Worm (Caenorhabditis elegans) whole organism, dauer: ENCODE measurements around the gene ham-3.

Source experiments
- unc-62 ChIP-seq: sonication (generic microtip); optimal IDR thresholded peaks from 2 replicates; lab custom pipeline; 2017; ENCODE audit warnings: missing biosample characterization, missing genetic modification reagents, missing genetic modification characterization

Gene ham-3

ce11 chrIII:10154993-10155392 is 34.4 kb downstream of the ham-3 start:
- no peak for TF ChIP-seq unc-62 (GFP tag; lab: Kevin White, UChicago)

- no peak for TF ChIP-seq unc-62 (GFP tag; lab: Kevin White, UChicago)
Measured at ce11 chrIII:10156269-10156668, 35.7 kb downstream of the ham-3 start.

ce11 chrIII:10160385-10160784 is 39.8 kb downstream of the ham-3 start, which contains the start of the genes K08E5.5 and mua-3:
TSS of gene K08E5.5 (minus strand) at chrIII:10160485.
TSS of gene mua-3 (plus strand) at chrIII:10160697.
- TF ChIP-seq unc-62 (GFP tag; lab: Kevin White, UChicago), result no peak

- TF ChIP-seq unc-62 (GFP tag; lab: Kevin White, UChicago), result no peak
Measured at ce11 chrIII:10170265-10170664, 49.7 kb downstream of the ham-3 start.
